Worm (Caenorhabditis elegans) whole organism, L4/young adult: ENCODE results near the gene bath-29.

Experiments
- W03F9.2 ChIP-seq: fragments of 150-350 bp; optimal IDR thresholded peaks from 2 replicates; lab custom pipeline; 2014; ENCODE audit warnings: missing biosample characterization, missing genetic modification characterization
- dao-5 ChIP-seq: sonication (generic microtip); optimal IDR thresholded peaks from 2 replicates; lab custom pipeline; 2016; ENCODE audit warnings: missing genotype, missing genetic modification characterization, moderate library complexity, missing compliant biosample characterization

- TF ChIP-seq W03F9.2 (tag; lab: Kevin White, UChicago), result no peak
- TF ChIP-seq dao-5, result no peak
Measured at ce11 chrII:3343714-3344113, 4.6 kb upstream of the bath-29 start, which contains the start of gene F14D2.15.
